Fruit fly (Drosophila melanogaster): ENCODE data around the gene Pde1c.
A peak's percentile ranks its signal among the peaks of the same experiment; 100 is the strongest.

The Pde1c gene

DNA sequence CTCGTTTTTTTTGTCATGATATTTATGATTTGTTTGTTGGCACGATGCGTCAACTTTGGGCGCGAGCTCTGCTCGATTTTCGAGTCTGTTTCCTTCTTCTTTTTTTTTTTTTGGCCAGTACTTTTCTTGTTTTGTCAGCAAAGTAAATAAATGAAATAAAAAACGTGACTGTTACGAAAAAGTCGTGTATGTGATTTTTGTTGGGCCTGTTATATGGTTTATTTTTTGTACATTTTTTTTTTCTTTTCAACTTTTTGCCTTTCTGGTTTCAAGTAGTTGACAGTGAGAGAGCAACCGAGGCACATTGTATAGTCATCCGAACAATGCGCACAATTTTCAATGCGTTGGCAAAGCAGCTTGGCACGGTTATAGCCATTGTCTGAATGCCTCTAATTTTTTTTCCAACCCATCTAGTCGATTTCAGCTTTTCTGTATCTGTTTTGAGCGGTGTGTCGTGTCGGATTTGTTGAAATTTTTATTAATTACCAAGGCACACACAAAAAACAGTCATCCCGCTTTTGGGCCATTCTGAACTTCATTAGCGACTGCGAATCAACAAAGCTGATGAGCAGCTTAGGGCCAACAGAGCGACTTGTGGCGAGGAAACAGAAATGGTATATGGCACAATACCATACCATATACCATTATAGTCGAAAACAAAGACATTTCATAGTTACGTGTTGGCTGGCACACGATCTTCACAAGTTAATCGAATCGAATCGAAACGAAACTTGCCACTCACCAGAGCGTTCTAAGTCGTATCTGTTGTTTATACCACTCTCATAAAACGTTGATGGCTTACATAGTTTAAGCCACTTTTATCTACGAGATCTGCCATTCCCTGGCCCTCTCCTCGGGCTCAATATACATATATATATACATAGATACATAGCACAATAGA, 35.3 kb upstream of the Pde1c start:
- TF ChIP-seq Myc (optimal IDR thresholded peaks at IDR 0.05) = no peak
- TF ChIP-seq ey (GFP tag; optimal IDR thresholded peaks at IDR 0.05) = no peak
- TF ChIP-seq sv (GFP tag; optimal IDR thresholded peaks at IDR 0.05) = no peak
- TF ChIP-seq GATAd (GFP tag; optimal IDR thresholded peaks at IDR 0.05) = no peak
- no peak for TF ChIP-seq foxo (GFP tag; optimal IDR thresholded peaks at IDR 0.05)
- TF ChIP-seq Hnf4 (GFP tag; optimal IDR thresholded peaks at IDR 0.05) = no peak
- TF ChIP-seq h (GFP tag; optimal IDR thresholded peaks at IDR 0.05) = no peak
- TF ChIP-seq jim (GFP tag; optimal IDR thresholded peaks at IDR 0.05) = no peak
- no peak for TF ChIP-seq CrebA (GFP tag; optimal IDR thresholded peaks at IDR 0.05; ENCODE audit: borderline replicate concordance)
- no peak for TF ChIP-seq Dfd (GFP tag; optimal IDR thresholded peaks at IDR 0.05)
- TF ChIP-seq CG9705 (GFP tag; optimal IDR thresholded peaks at IDR 0.05) = no peak
- no peak for TF ChIP-seq tai (GFP tag; optimal IDR thresholded peaks at IDR 0.05)
- no peak for TF ChIP-seq N (GFP tag; optimal IDR thresholded peaks at IDR 0.05)
- no peak for TF ChIP-seq brk (GFP tag; optimal IDR thresholded peaks at IDR 0.05)
- TF ChIP-seq Vsx2 (GFP tag; optimal IDR thresholded peaks at IDR 0.05; ENCODE audit: partially characterized antibody) = no peak
- no peak for TF ChIP-seq woc (GFP tag; optimal IDR thresholded peaks at IDR 0.05)

DNA sequence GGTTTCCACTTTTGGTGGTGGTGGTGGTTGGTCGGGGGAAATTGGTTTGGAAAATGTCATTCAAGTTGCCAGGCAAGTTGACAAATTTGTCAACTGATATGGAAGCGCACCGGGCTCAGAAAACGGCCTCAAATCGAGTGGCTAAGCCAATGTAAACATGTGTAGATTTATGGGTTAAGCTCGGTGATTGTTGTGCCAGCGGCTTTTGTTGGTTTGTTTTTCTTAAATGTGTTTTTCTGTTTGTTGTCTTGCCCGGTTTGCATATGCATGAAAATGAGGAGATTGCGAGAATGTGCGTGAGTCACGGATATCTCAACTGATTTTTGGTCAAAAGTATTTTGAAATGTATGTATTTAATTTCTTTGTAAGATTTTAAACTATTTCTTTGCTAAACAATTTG, 32.5 kb upstream of the Pde1c start:
- no peak for TF ChIP-seq dmrt93B (GFP tag; optimal IDR thresholded peaks at IDR 0.05)
- TF ChIP-seq sv (GFP tag; optimal IDR thresholded peaks at IDR 0.05) = no peak
- TF ChIP-seq Hnf4 (GFP tag; optimal IDR thresholded peaks at IDR 0.05) = no peak
- TF ChIP-seq CG9705 (GFP tag; optimal IDR thresholded peaks at IDR 0.05) = no peak
- TF ChIP-seq dl (GFP tag; optimal IDR thresholded peaks at IDR 0.05; ENCODE audit: insufficient read depth in 1 of 2, partially characterized antibody in 2 of 2) = no peak
- TF ChIP-seq psq (GFP tag; optimal IDR thresholded peaks at IDR 0.05) = no peak
- no peak for TF ChIP-seq OdsH (GFP tag; optimal IDR thresholded peaks at IDR 0.05)
- no peak for TF ChIP-seq sage (GFP tag; optimal IDR thresholded peaks at IDR 0.05)
- TF ChIP-seq N (GFP tag; optimal IDR thresholded peaks at IDR 0.05) = no peak
- TF ChIP-seq Rel (GFP tag; optimal IDR thresholded peaks at IDR 0.05) = no peak
- TF ChIP-seq Rel (tag; optimal IDR thresholded peaks at IDR 0.05) = no peak
- TF ChIP-seq Sp1 (GFP tag; optimal IDR thresholded peaks at IDR 0.05) = no peak
- TF ChIP-seq Hr83 (GFP tag; optimal IDR thresholded peaks at IDR 0.05; ENCODE audit: poor library complexity, severe bottlenecking) = no peak
- TF ChIP-seq br (GFP tag; optimal IDR thresholded peaks at IDR 0.05) = no peak
- TF ChIP-seq Hr78 (GFP tag; optimal IDR thresholded peaks at IDR 0.05) = no peak

DNA sequence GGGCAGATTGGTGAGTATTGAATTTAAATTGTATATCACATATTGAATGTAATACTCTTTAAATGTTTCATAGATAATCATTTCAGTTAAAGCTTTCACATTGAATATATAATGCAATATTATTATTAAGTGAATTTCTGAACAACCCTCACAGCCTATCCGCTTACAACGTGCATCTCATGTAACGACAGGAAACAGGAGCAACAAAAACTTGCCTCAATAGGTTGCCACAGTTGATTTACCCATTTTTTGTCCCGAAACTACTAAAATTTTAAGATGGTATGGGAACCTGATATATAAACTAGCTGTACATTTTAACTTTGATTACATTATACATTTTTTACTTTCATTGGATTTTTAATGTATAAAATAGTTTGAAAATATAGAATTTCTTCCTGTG, 30.4 kb upstream of the Pde1c start:
- TF ChIP-seq Abd-B (GFP tag; optimal IDR thresholded peaks at IDR 0.05) = no peak
- no peak for TF ChIP-seq jim (GFP tag; optimal IDR thresholded peaks at IDR 0.05)
- TF ChIP-seq Rel (GFP tag; optimal IDR thresholded peaks at IDR 0.05) = no peak
- TF ChIP-seq Rel (tag; optimal IDR thresholded peaks at IDR 0.05) = no peak

DNA sequence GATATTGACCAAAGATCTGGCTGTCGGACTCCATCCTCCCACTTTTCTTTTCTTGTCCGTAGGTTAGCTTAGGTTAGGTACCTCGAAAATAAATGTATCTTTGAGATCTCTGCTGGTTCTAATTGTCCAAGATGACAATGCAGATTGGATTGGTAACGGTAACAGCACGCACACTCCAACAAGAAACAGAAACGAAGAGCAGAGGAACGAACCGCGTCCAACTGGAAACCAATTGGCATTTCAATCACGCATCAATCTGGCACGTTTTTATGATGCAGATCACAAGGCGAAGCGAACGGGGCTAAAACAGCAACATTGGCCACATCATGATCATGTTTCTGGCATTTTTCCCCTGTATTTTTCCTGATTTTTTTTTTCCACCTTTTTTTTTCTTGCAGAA, 27.5 kb upstream of the Pde1c start:
- TF ChIP-seq dsf (GFP tag; optimal IDR thresholded peaks at IDR 0.05; ENCODE audit: borderline replicate concordance) (no peak), Sp1 (GFP tag; optimal IDR thresholded peaks at IDR 0.05) (no peak), fru (GFP tag; optimal IDR thresholded peaks at IDR 0.05) (no peak), OdsH (GFP tag; optimal IDR thresholded peaks at IDR 0.05) (no peak), Hnf4 (GFP tag; optimal IDR thresholded peaks at IDR 0.05) (no peak), Dfd (GFP tag; optimal IDR thresholded peaks at IDR 0.05) (no peak), Myc (optimal IDR thresholded peaks at IDR 0.05) (no peak), woc (GFP tag; optimal IDR thresholded peaks at IDR 0.05) (no peak), dmrt93B (GFP tag; optimal IDR thresholded peaks at IDR 0.05) (no peak), foxo (GFP tag; optimal IDR thresholded peaks at IDR 0.05) (no peak), Hr78 (GFP tag; optimal IDR thresholded peaks at IDR 0.05) (no peak)

DNA sequence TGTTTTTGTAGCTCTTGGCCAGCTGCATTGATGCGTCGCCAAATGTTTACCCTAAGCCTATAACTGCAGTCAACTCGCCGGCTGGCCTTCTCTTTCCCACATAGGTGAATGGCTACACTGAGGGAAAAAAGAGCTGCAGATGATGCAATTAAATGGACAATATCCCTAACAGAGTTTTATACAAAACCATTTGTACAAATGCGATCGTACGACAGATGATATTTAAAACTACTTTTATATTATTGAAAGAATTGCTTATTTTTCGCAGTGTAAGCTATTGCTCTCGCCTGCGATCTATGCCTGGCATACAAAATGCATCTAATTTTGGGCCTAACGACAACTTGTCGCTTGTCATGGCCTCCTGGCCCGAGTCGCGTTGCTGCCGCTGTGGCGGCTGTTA, 21.5 kb upstream of the Pde1c start:
- no peak for TF ChIP-seq N (GFP tag; optimal IDR thresholded peaks at IDR 0.05)
- no peak for TF ChIP-seq Jra (GFP tag; optimal IDR thresholded peaks at IDR 0.05)
- no peak for TF ChIP-seq pan (optimal IDR thresholded peaks at IDR 0.05)
- TF ChIP-seq dl (GFP tag; optimal IDR thresholded peaks at IDR 0.05; ENCODE audit: insufficient read depth in 1 of 2, partially characterized antibody in 2 of 2) = no peak
- no peak for TF ChIP-seq Hnf4 (GFP tag; optimal IDR thresholded peaks at IDR 0.05)
- no peak for TF ChIP-seq OdsH (GFP tag; optimal IDR thresholded peaks at IDR 0.05)
- TF ChIP-seq psq (GFP tag; optimal IDR thresholded peaks at IDR 0.05) = no peak
- no peak for TF ChIP-seq brk (GFP tag; optimal IDR thresholded peaks at IDR 0.05)
- peak; percentile 10 for TF ChIP-seq dmrt93B (GFP tag; optimal IDR thresholded peaks at IDR 0.05)
- no peak for TF ChIP-seq Vsx2 (GFP tag; optimal IDR thresholded peaks at IDR 0.05; ENCODE audit: partially characterized antibody)
- TF ChIP-seq Sp1 (GFP tag; optimal IDR thresholded peaks at IDR 0.05) = no peak
- no peak for TF ChIP-seq woc (GFP tag; optimal IDR thresholded peaks at IDR 0.05)
- peak; percentile 12 for TF ChIP-seq HLH106 (tag; optimal IDR thresholded peaks at IDR 0.05)
- no peak for TF ChIP-seq Mio (GFP tag; optimal IDR thresholded peaks at IDR 0.05)
- TF ChIP-seq jim (GFP tag; optimal IDR thresholded peaks at IDR 0.05) = no peak
- no peak for TF ChIP-seq Hr78 (GFP tag; optimal IDR thresholded peaks at IDR 0.05)
- no peak for TF ChIP-seq br (GFP tag; optimal IDR thresholded peaks at IDR 0.05)
- TF ChIP-seq usp (GFP tag; optimal IDR thresholded peaks at IDR 0.05) = no peak
- TF ChIP-seq sv (GFP tag; optimal IDR thresholded peaks at IDR 0.05) = no peak
- TF ChIP-seq sage (GFP tag; optimal IDR thresholded peaks at IDR 0.05) = no peak
- TF ChIP-seq lola (GFP tag; optimal IDR thresholded peaks at IDR 0.05) = no peak
- no peak for TF ChIP-seq CG9705 (GFP tag; optimal IDR thresholded peaks at IDR 0.05)
- no peak for TF ChIP-seq Abd-B (GFP tag; optimal IDR thresholded peaks at IDR 0.05)
- peak; percentile 42 for TF ChIP-seq rgr (GFP tag; optimal IDR thresholded peaks at IDR 0.05)
- TF ChIP-seq tai (GFP tag; optimal IDR thresholded peaks at IDR 0.05) = no peak
- no peak for TF ChIP-seq Dfd (GFP tag; optimal IDR thresholded peaks at IDR 0.05)
- TF ChIP-seq foxo (GFP tag; optimal IDR thresholded peaks at IDR 0.05) = peak in 1 of 2 experiments; percentile 37
- no peak for TF ChIP-seq Rel (GFP tag; optimal IDR thresholded peaks at IDR 0.05)
- no peak for TF ChIP-seq Rel (tag; optimal IDR thresholded peaks at IDR 0.05)
